Worm (Caenorhabditis elegans): Measurements from ENCODE around the gene R04A9.1.

Gene R04A9.1

DNA sequence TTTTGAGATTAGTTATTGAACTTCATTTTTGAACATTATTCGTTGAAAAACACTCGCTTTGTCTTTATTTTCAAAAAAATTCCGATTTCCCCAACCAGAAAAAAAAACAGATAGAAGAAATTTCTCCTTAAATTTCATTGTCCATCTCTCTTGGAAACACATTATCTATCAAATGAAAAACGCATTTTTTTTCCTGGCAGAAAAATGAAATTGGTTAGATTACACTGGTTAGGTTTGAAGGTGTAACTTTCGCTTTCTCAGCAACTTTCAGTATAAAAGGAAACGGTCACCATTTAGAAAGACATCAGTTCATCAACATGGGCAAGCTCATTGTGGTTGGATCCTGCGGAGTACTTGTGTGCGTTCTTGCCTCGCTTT lies 16.7 kb downstream of the R04A9.1 start, which contains the start of gene col-19:
Gene col-19 (plus strand): TSS at position 301 of the 378 bp plus-strand sequence.
- no peak for TF ChIP-seq hmg-4 (GFP tag; optimal IDR thresholded peaks at IDR 0.05)
- TF ChIP-seq ceh-36 (tag; optimal IDR thresholded peaks at IDR 0.05) = no peak
- no peak for TF ChIP-seq aly-1 (tag; optimal IDR thresholded peaks at IDR 0.05)
- no peak for TF ChIP-seq F13C5.2 (tag; optimal IDR thresholded peaks at IDR 0.05)
- no peak for TF ChIP-seq ama-1 (optimal IDR thresholded peaks at IDR 0.05)
- no peak for TF ChIP-seq B0310.2 (tag; optimal IDR thresholded peaks at IDR 0.05)
- TF ChIP-seq hnd-1 (tag; optimal IDR thresholded peaks at IDR 0.05) = no peak
- no peak for TF ChIP-seq sea-1 (GFP tag; conservative IDR thresholded peaks at IDR 0.05)
- TF ChIP-seq tbx-11 (GFP tag; IDR thresholded peaks at IDR 0.05) = no peak
- TF ChIP-seq ceh-13 (GFP tag; optimal IDR thresholded peaks at IDR 0.05) = no peak
- no peak for TF ChIP-seq tra-4 (tag; optimal IDR thresholded peaks at IDR 0.05)
- no peak for TF ChIP-seq scrt-1 (GFP tag; IDR thresholded peaks at IDR 0.05)
- TF ChIP-seq ets-7 (tag; optimal IDR thresholded peaks at IDR 0.05) = no peak
- no peak for TF ChIP-seq flt-1 (GFP tag; IDR thresholded peaks at IDR 0.05)
- TF ChIP-seq tbx-37 (GFP tag; conservative IDR thresholded peaks at IDR 0.05) = no peak

DNA sequence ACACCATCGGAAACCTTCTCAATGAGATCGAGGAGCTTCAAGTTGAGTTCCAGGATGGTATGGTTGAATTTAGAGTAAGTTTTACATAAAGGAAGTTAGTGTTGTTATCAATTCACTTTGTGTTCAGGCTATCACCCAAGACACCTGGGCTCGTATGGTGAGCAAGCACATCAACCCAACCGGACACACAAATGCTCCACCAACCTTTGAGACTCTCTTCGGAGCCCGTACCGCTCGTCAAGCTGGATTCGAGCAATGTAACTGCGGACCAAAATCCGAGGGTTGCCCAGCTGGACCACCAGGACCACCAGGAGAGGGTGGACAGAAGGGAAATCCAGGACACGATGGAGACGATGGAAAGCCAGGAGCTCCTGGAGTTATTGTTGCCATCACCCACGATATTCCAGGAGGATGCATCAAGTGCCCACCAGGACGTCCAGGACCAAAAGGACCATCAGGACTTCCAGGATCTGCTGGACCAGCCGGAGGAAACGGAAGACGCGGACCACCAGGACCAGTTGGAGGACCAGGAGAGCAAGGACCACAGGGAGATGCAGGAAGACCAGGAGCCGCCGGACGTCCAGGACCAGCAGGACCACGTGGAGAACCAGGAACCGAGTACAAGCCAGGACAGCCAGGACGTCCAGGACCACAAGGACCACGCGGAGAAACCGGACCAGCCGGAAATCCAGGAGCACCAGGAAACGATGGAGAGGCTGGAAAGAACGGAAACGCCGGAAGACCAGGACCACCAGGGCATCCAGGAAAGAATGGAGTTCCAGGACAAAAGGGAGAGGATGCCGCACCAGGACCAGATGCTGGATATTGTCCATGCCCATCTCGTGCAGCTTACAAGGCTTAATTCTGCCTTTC lies 17.3 kb downstream of the R04A9.1 start:
- no peak for TF ChIP-seq ama-1 (optimal IDR thresholded peaks at IDR 0.05)
- TF ChIP-seq ceh-36 (tag; optimal IDR thresholded peaks at IDR 0.05) = no peak

DNA sequence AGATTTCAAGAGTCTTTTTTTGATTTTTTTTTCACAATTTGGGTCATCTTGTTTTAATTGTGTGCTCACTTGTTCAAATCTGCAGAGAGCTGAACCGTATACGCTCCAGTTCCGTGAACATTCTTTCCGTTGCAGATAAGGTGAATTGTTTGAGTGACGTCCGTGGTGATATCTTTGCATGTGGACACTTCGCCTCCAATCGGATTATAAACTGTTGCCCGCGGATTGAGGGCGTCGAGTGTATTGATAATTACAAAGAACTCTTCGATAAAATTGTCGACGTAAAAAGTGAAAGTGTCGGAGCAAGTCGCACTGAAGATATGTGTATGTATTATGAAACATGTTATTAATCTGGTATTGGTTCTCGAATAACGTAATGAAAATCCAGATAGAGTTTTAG lies 19.1 kb downstream of the R04A9.1 start:
- TF ChIP-seq ets-7 (tag; optimal IDR thresholded peaks at IDR 0.05) = no peak
- no peak for TF ChIP-seq tra-4 (tag; optimal IDR thresholded peaks at IDR 0.05)
- no peak for TF ChIP-seq aly-1 (tag; optimal IDR thresholded peaks at IDR 0.05)
- TF ChIP-seq tbx-11 (GFP tag; IDR thresholded peaks at IDR 0.05) = no peak
- TF ChIP-seq F13C5.2 (tag; optimal IDR thresholded peaks at IDR 0.05) = no peak
- no peak for TF ChIP-seq hmbx-1 (tag; optimal IDR thresholded peaks at IDR 0.05)
- TF ChIP-seq scrt-1 (GFP tag; IDR thresholded peaks at IDR 0.05) = no peak
- TF ChIP-seq ama-1 (optimal IDR thresholded peaks at IDR 0.05) = no peak
- no peak for TF ChIP-seq flt-1 (GFP tag; IDR thresholded peaks at IDR 0.05)
- no peak for TF ChIP-seq tbx-37 (GFP tag; conservative IDR thresholded peaks at IDR 0.05)
- no peak for TF ChIP-seq sea-1 (GFP tag; conservative IDR thresholded peaks at IDR 0.05)
- no peak for TF ChIP-seq hmg-4 (GFP tag; optimal IDR thresholded peaks at IDR 0.05)
- no peak for TF ChIP-seq ceh-36 (tag; optimal IDR thresholded peaks at IDR 0.05)
- no peak for TF ChIP-seq hnd-1 (tag; optimal IDR thresholded peaks at IDR 0.05)
- TF ChIP-seq B0310.2 (tag; optimal IDR thresholded peaks at IDR 0.05) = no peak

DNA sequence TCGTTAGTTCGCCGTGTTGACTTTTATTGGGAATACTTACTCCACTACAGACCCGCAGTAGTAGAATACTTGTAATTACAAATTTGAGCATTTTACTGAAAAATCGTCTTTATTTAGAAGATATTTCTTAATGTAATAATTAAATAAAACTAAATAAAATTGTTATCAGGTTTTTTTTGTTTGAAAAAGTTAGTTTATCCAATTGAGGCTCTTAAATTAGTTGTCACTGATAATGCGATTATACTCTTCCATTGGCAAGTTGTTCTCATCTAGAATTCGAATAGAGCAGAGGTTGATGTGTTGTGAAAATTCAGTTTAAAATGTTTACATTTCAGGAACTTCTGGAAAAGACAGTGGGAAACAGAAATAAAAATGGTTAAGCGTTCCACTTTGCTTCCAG lies 20.8 kb downstream of the R04A9.1 start, which contains the start of gene ZK1193.2:
Gene ZK1193.2 (minus strand): TSS at position 101 of the 400 bp plus-strand sequence.
- TF ChIP-seq ceh-13 (GFP tag; optimal IDR thresholded peaks at IDR 0.05) (no peak), aly-1 (tag; optimal IDR thresholded peaks at IDR 0.05) (no peak), hmg-4 (GFP tag; optimal IDR thresholded peaks at IDR 0.05) (no peak), pes-1 (GFP tag; IDR thresholded peaks at IDR 0.05) (no peak)

DNA sequence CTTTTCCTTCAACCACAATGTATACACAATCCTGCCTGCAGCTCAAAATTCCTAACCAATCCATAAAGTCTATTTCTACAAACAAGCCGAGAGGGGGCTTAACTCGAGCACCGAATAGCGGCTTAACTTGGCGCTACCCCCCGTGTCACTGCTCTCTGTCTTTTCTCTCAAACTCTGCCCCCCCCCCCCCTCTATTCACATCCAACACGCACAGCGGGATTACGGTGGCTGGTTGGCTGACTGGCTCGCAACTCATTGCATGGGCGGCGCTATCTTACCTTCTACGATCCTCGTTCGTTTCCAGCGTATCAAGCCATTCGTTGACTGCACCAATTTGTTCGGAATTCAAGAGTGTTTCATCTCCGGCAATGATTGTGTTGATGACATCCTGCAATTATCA lies 26.9 kb downstream of the R04A9.1 start:
- TF ChIP-seq hmg-4 (GFP tag; optimal IDR thresholded peaks at IDR 0.05) (peak; percentile 13), scrt-1 (GFP tag; IDR thresholded peaks at IDR 0.05) (no peak), hnd-1 (tag; optimal IDR thresholded peaks at IDR 0.05) (no peak)

DNA sequence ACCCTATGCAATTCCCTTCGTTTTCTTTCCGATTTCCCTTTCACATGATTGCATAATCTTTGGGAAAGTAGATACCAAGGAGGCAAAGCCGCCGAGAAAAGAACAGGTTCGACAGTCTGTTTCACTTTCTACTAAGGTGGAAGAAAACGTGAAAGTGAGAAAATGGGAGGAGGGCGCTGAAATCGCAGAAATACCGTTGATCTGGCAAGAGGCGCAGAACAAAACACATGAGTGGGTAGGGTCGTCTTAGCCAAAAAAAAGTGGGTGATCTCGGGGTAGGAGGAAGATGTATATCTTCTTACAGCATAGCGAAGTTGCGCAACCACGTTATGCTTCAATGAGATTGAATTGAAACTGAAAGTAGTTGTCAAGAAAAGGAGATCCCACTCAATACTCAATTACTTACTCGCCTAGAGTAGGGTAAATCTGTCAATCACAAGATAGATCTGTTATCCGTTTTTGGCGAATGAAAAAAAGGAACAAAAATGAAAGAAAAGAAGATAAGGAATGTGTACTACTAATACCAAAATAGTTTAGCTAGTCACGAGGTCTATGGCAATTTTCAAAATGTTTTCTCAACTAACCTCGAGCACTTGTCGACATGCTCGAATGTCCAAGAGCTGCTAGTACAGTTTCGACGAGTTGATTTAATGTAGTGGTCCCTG lies 28.5 kb downstream of the R04A9.1 start:
- TF ChIP-seq hmbx-1 (tag; optimal IDR thresholded peaks at IDR 0.05) (no peak), tbx-11 (GFP tag; IDR thresholded peaks at IDR 0.05) (no peak), ceh-36 (tag; optimal IDR thresholded peaks at IDR 0.05) (no peak), ceh-13 (GFP tag; optimal IDR thresholded peaks at IDR 0.05) (no peak), B0310.2 (tag; optimal IDR thresholded peaks at IDR 0.05) (no peak), hnd-1 (tag; optimal IDR thresholded peaks at IDR 0.05) (no peak), tra-4 (tag; optimal IDR thresholded peaks at IDR 0.05) (no peak), scrt-1 (GFP tag; IDR thresholded peaks at IDR 0.05) (no peak), F13C5.2 (tag; optimal IDR thresholded peaks at IDR 0.05) (no peak)

DNA sequence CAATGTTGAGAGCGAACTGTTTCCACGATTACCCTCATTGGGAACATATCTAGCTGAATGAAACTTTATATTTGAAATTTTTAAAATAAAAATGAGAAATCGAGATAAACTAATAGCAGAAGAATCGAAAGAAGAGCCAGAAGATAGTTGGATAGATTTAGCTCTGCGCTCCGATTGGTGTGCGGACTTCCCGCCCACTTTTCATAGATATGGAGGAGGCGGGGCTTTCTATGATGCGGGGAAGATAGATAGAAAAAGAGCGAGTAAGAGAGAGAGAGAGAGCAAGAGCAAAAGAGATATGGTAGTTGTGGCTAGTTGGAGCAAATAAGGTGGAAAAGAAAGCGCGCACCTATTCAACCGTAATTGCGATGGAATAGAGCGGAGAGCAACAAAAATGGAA lies 29.1 kb downstream of the R04A9.1 start, which contains the start of gene dve-1:
Gene dve-1 (minus strand): TSS at position 66 of the 400 bp plus-strand sequence.
- TF ChIP-seq tbx-11 (GFP tag; IDR thresholded peaks at IDR 0.05) = no peak
- no peak for TF ChIP-seq flt-1 (GFP tag; IDR thresholded peaks at IDR 0.05)
- TF ChIP-seq scrt-1 (GFP tag; IDR thresholded peaks at IDR 0.05) = no peak
- no peak for TF ChIP-seq F13C5.2 (tag; optimal IDR thresholded peaks at IDR 0.05)
- TF ChIP-seq ets-7 (tag; optimal IDR thresholded peaks at IDR 0.05) = no peak
- no peak for TF ChIP-seq tbx-37 (GFP tag; conservative IDR thresholded peaks at IDR 0.05)
- TF ChIP-seq hnd-1 (tag; optimal IDR thresholded peaks at IDR 0.05) = no peak
- TF ChIP-seq ceh-13 (GFP tag; optimal IDR thresholded peaks at IDR 0.05) = no peak
- no peak for TF ChIP-seq tra-4 (tag; optimal IDR thresholded peaks at IDR 0.05)
- no peak for TF ChIP-seq hmg-4 (GFP tag; optimal IDR thresholded peaks at IDR 0.05)
- no peak for TF ChIP-seq ama-1 (optimal IDR thresholded peaks at IDR 0.05)
- no peak for TF ChIP-seq ceh-36 (tag; optimal IDR thresholded peaks at IDR 0.05)
- no peak for TF ChIP-seq sea-1 (GFP tag; conservative IDR thresholded peaks at IDR 0.05)
- no peak for TF ChIP-seq aly-1 (tag; optimal IDR thresholded peaks at IDR 0.05)

DNA sequence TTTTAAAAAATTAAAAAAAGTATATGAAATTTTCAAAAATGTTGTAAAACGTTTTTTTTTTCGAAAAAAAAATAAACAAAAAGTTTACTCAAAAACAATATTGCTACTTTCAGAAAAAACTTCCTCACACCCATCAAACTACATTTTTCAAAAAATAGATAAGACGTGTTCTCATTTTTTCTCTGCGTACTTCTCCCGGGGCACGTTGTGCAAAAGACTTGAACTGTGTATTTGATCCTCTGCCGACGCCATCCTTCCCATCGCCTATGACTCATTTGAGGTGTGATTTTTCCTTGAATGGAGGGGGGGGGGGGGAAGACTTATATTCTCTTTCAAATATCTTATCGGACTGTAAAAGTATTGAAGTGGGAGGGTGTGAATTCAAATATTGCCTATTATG lies 33.7 kb downstream of the R04A9.1 start:
- TF ChIP-seq scrt-1 (GFP tag; IDR thresholded peaks at IDR 0.05) = no peak
- TF ChIP-seq ama-1 (optimal IDR thresholded peaks at IDR 0.05) = no peak
- TF ChIP-seq ceh-13 (GFP tag; optimal IDR thresholded peaks at IDR 0.05) = no peak
- TF ChIP-seq hnd-1 (tag; optimal IDR thresholded peaks at IDR 0.05) = no peak
- TF ChIP-seq tbx-37 (GFP tag; conservative IDR thresholded peaks at IDR 0.05) = no peak
- no peak for TF ChIP-seq ets-7 (tag; optimal IDR thresholded peaks at IDR 0.05)
- no peak for TF ChIP-seq sea-1 (GFP tag; conservative IDR thresholded peaks at IDR 0.05)

Measured in whole organism, early embryonic.